Worm (Caenorhabditis elegans) whole organism, mixed stage, embryonic: ENCODE data around the gene emc-3.

ENCODE experiments used
- bed-3 ChIP-seq: fragments of 200-800 bp; sonication (Bioruptor generic); optimal IDR thresholded peaks from 3 replicates; lab custom pipeline; 2018; ENCODE audit warnings: mild to moderate bottlenecking, missing genetic modification characterization, moderate library complexity, missing compliant biosample characterization
- blmp-1 ChIP-seq: fragments of 150-350 bp; optimal IDR thresholded peaks from 2 replicates; lab custom pipeline; 2014; ENCODE audit warnings: missing biosample characterization, missing genetic modification characterization
- ceh-83 ChIP-seq: fragments of 200-800 bp; sonication (Bioruptor generic); optimal IDR thresholded peaks from 2 replicates; lab custom pipeline; 2018; ENCODE audit warnings: mild to moderate bottlenecking, missing genetic modification characterization, missing compliant biosample characterization
- elt-1 ChIP-seq: sonication (generic microtip); optimal IDR thresholded peaks from 2 replicates; lab custom pipeline; 2017; ENCODE audit warnings: missing genetic modification characterization, mild to moderate bottlenecking, missing compliant biosample characterization, antibody characterized with exemption, moderate library complexity, borderline replicate concordance; ENCODE audit not compliant: insufficient read depth
- lin-13 ChIP-seq: fragments of 150-350 bp; optimal IDR thresholded peaks from 2 replicates; lab custom pipeline; 2014; ENCODE audit warnings: missing biosample characterization, missing genetic modification characterization
- mep-1 ChIP-seq: fragments of 150-350 bp; optimal IDR thresholded peaks from 2 replicates; lab custom pipeline; 2017; ENCODE audit warnings: missing biosample characterization, missing genetic modification reagents, missing genetic modification characterization, inconsistent platforms
- nhr-237 ChIP-seq: fragments of 150-350 bp; optimal IDR thresholded peaks from 2 replicates; lab custom pipeline; 2014; ENCODE audit warnings: missing biosample characterization, missing genetic modification characterization
- pha-4 ChIP-seq: fragments of 150-350 bp; optimal IDR thresholded peaks from 2 replicates; lab custom pipeline; 2018; ENCODE audit warnings: missing biosample characterization, missing genetic modification reagents, missing genetic modification characterization
- snpc-4 ChIP-seq: fragments of 150-350 bp; optimal IDR thresholded peaks from 2 replicates; lab custom pipeline; 2014; ENCODE audit warnings: missing biosample characterization, missing genetic modification characterization
- sptf-1 ChIP-seq: sonication (generic microtip); optimal IDR thresholded peaks from 2 replicates; lab custom pipeline; 2017; ENCODE audit warnings: mild to moderate bottlenecking, missing genetic modification characterization, moderate library complexity, missing compliant biosample characterization
- unc-120 ChIP-seq: sonication (generic microtip); optimal IDR thresholded peaks from 2 replicates; lab custom pipeline; 2017; ENCODE audit warnings: missing genetic modification characterization, missing compliant biosample characterization; ENCODE audit not compliant: poor library complexity, severe bottlenecking
- unc-62 ChIP-seq: fragments of 150-350 bp; optimal IDR thresholded peaks from 2 replicates; lab custom pipeline; 2014; ENCODE audit warnings: missing biosample characterization, missing genetic modification reagents, missing genetic modification characterization
- ztf-11 ChIP-seq: fragments of 150-350 bp; optimal IDR thresholded peaks from 2 replicates; lab custom pipeline; 2014; ENCODE audit warnings: missing biosample characterization, missing genetic modification characterization

DNA sequence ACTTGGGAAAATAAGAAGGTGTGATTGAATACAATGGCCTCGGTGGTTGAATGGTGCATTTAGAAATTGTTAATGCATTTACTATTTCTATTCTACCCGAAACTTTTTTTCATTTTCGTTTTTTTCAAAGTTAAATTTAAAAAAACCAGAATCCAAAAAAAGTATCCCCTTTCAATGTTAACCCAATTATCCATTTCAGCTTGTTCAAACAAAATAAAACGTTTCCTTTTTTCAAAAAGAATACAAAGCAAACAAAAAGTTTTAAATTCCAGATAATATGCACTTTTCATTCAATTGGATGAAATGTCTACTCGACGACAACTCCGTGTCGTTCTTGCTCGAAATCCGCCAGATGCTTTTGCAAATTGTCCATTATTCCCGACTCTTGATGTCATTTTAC is 39.2 kb downstream of the emc-3 start, which contains the start of gene W02A2.5:
- TF ChIP-seq nhr-237 (tag; lab: Kevin White, UChicago) (no peak), unc-62 (GFP tag; lab: Kevin White, UChicago) (no peak), mep-1 (tag; lab: Kevin White, UChicago) (no peak), bed-3 (GFP tag; lab: Kevin White, UChicago) (no peak), lin-13 (tag; lab: Kevin White, UChicago) (no peak), pha-4 (tag; lab: Kevin White, UChicago) (no peak), ztf-11 (tag; lab: Kevin White, UChicago) (no peak), snpc-4 (tag; lab: Kevin White, UChicago) (no peak), unc-120 (tag; lab: Kevin White, UChicago) (no peak), blmp-1 (no peak), sptf-1 (tag; lab: Kevin White, UChicago) (no peak), ceh-83 (GFP tag; lab: Kevin White, UChicago) (no peak), elt-1 (tag; lab: Kevin White, UChicago) (no peak)
